Fruit fly (Drosophila melanogaster): ENCODE results near the gene CG5953.

The CG5953 gene

dm6 chr2L:16492617-16493203 lies 40.0 kb downstream of the CG5953 start (continued):
- peak; percentile 66 for TF ChIP-seq twi (tag; optimal IDR thresholded peaks at IDR 0.05)
- TF ChIP-seq CG7928 (GFP tag; optimal IDR thresholded peaks at IDR 0.05): no peak
- TF ChIP-seq CG1832 (GFP tag; optimal IDR thresholded peaks at IDR 0.05): no peak
- TF ChIP-seq CG9817 (tag; optimal IDR thresholded peaks at IDR 0.05): peak; percentile 77
- peak; percentile 67 for TF ChIP-seq CG7271 (tag; optimal IDR thresholded peaks at IDR 0.05)
- TF ChIP-seq HLH3B (GFP tag; IDR thresholded peaks at IDR 0.05): peak; percentile 74; the same call in 1 of the 2 replicates
- no peak; the same call in 1 of the 2 replicates for TF ChIP-seq Ravus (GFP tag; IDR thresholded peaks at IDR 0.05)
- TF ChIP-seq Opbp (GFP tag; IDR thresholded peaks at IDR 0.05; ENCODE audit: partially characterized antibody): no peak
- peak; percentile 52 for TF ChIP-seq CG8290 (GFP tag; optimal IDR thresholded peaks at IDR 0.05)
- peak in 1 of 2 experiments; percentile 85 for TF ChIP-seq CG8290 (tag; optimal IDR thresholded peaks at IDR 0.05)
- TF ChIP-seq MTF-1 (GFP tag; optimal IDR thresholded peaks at IDR 0.05; ENCODE audit: borderline replicate concordance): peak; percentile 59
- TF ChIP-seq caup (GFP tag; optimal IDR thresholded peaks at IDR 0.05; ENCODE audit: severe bottlenecking): peak; percentile 75
- peak; percentile 66 for TF ChIP-seq CG15514 (GFP tag; optimal IDR thresholded peaks at IDR 0.05)
- peak; percentile 67 for TF ChIP-seq CG4707 (GFP tag; optimal IDR thresholded peaks at IDR 0.05)
- peak in 1 of 2 experiments; percentile 7 for TF ChIP-seq crp (GFP tag; optimal IDR thresholded peaks at IDR 0.05)
- peak; percentile 8 for TF ChIP-seq CG30020 (tag; optimal IDR thresholded peaks at IDR 0.05)
- TF ChIP-seq bcd (GFP tag; optimal IDR thresholded peaks at IDR 0.05): peak; percentile 56
- peak in 1 of 2 experiments; percentile 62 for TF ChIP-seq Eip74EF (GFP tag; optimal IDR thresholded peaks at IDR 0.05)
- TF ChIP-seq CG32532 (GFP tag; IDR thresholded peaks at IDR 0.05): peak; percentile 76
- TF ChIP-seq CG13424 (tag; optimal IDR thresholded peaks at IDR 0.05): peak; percentile 86
- no peak for TF ChIP-seq usp (GFP tag; optimal IDR thresholded peaks at IDR 0.05)
- peak; percentile 58; the same call in 2 of the 3 replicates for TF ChIP-seq CG14050 (GFP tag; IDR thresholded peaks at IDR 0.05)
- peak; percentile 49; the same call in 1 of the 2 replicates for TF ChIP-seq Awh (GFP tag; IDR thresholded peaks at IDR 0.05)
- TF ChIP-seq CG11398 (GFP tag; optimal IDR thresholded peaks at IDR 0.05): no peak
- TF ChIP-seq psq (GFP tag; optimal IDR thresholded peaks at IDR 0.05): no peak
- no peak for TF ChIP-seq bigmax (GFP tag; optimal IDR thresholded peaks at IDR 0.05)
- no peak for TF ChIP-seq knrl (GFP tag; IDR thresholded peaks at IDR 0.05; ENCODE audit: partially characterized antibody)
- peak; percentile 81 for TF ChIP-seq phol (tag; optimal IDR thresholded peaks at IDR 0.05)
- TF ChIP-seq Fer3 (tag; optimal IDR thresholded peaks at IDR 0.05): peak; percentile 76
- peak; percentile 67 for TF ChIP-seq nerfin-1 (tag; optimal IDR thresholded peaks at IDR 0.05)
- no peak for TF ChIP-seq gce (GFP tag; IDR thresholded peaks at IDR 0.05)
- peak; percentile 84 for TF ChIP-seq lmd (GFP tag; IDR thresholded peaks at IDR 0.05)
- no peak for TF ChIP-seq Tbp (GFP tag; optimal IDR thresholded peaks at IDR 0.05)
- peak; percentile 70 for TF ChIP-seq Atf6 (GFP tag; IDR thresholded peaks at IDR 0.05)
- peak in 1 of 2 experiments; percentile 17 for TF ChIP-seq insv (GFP tag; optimal IDR thresholded peaks at IDR 0.05)
- no peak for TF ChIP-seq dimm (GFP tag; IDR thresholded peaks at IDR 0.05)
- peak; percentile 38 for TF ChIP-seq emc (GFP tag; optimal IDR thresholded peaks at IDR 0.05)
- TF ChIP-seq CG5953 (GFP tag; IDR thresholded peaks at IDR 0.05): 0 out of 2 replicates have a peak, but pooled peaks have one; percentile 7
- peak; percentile 76 for TF ChIP-seq odd (GFP tag; optimal IDR thresholded peaks at IDR 0.05)
- peak; percentile 68 for TF ChIP-seq CG3847 (GFP tag; IDR thresholded peaks at IDR 0.05)
- TF ChIP-seq HLH54F (GFP tag; optimal IDR thresholded peaks at IDR 0.05): peak; percentile 44
- TF ChIP-seq Spps (tag; optimal IDR thresholded peaks at IDR 0.05): peak; percentile 50
- peak; percentile 57 for TF ChIP-seq jumu (GFP tag; optimal IDR thresholded peaks at IDR 0.05)
- TF ChIP-seq esg (GFP tag; conservative IDR thresholded peaks at IDR 0.05): peak; percentile 63
- peak; percentile 68 for TF ChIP-seq Atf3 (GFP tag; optimal IDR thresholded peaks at IDR 0.05)
- TF ChIP-seq Mrtf (GFP tag; IDR thresholded peaks at IDR 0.05): peak; percentile 80; the same call in 2 of the 3 replicates
- no peak for TF ChIP-seq CG32772 (GFP tag; IDR thresholded peaks at IDR 0.05)
- 0 out of 2 replicates have a peak, but pooled peaks have one; percentile 12 for TF ChIP-seq Adf1 (GFP tag; IDR thresholded peaks at IDR 0.05)
- peak; percentile 72 for TF ChIP-seq CG12071 (GFP tag; optimal IDR thresholded peaks at IDR 0.05)
